Fruit fly (Drosophila melanogaster): ENCODE data around the gene CG32262.
A peak's percentile ranks its signal among the peaks of the same experiment; 100 is the strongest.

Gene CG32262

dm6 chr3L:3771406-3771935, 38.5 kb downstream of the CG32262 start (continued):
- TF ChIP-seq ase (GFP tag; IDR thresholded peaks at IDR 0.05) = peak; percentile 74; the same call in 2 of the 3 replicates
- peak; percentile 49; the same call in 1 of the 2 replicates for TF ChIP-seq ara (GFP tag; IDR thresholded peaks at IDR 0.05)
- no peak for TF ChIP-seq HLH4C (GFP tag; IDR thresholded peaks at IDR 0.05; ENCODE audit: partially characterized antibody)
- TF ChIP-seq CG42726 (GFP tag; IDR thresholded peaks at IDR 0.05; ENCODE audit: partially characterized antibody) = no peak
- TF ChIP-seq Dek (tag; optimal IDR thresholded peaks at IDR 0.05) = peak; percentile 82
- TF ChIP-seq CG12299 (tag; optimal IDR thresholded peaks at IDR 0.05) = peak; percentile 75
- TF ChIP-seq pita (GFP tag; optimal IDR thresholded peaks at IDR 0.05) = no peak
- peak; percentile 45 for TF ChIP-seq twi (tag; optimal IDR thresholded peaks at IDR 0.05)
- no peak for TF ChIP-seq prd (optimal IDR thresholded peaks at IDR 0.05)
- TF ChIP-seq prd (GFP tag; IDR thresholded peaks at IDR 0.05) = peak; percentile 83
- TF ChIP-seq CG32767 (GFP tag; IDR thresholded peaks at IDR 0.05) = peak; percentile 75
- peak; percentile 82 for TF ChIP-seq CG11504 (tag; optimal IDR thresholded peaks at IDR 0.05)
- TF ChIP-seq chif (GFP tag; optimal IDR thresholded peaks at IDR 0.05) = no peak
- peak; percentile 65 for TF ChIP-seq CG31441 (GFP tag; IDR thresholded peaks at IDR 0.05)
- peak; percentile 81; the same call in 2 of the 3 replicates for TF ChIP-seq CG34422 (GFP tag; IDR thresholded peaks at IDR 0.05)
- TF ChIP-seq Fer1 (GFP tag; optimal IDR thresholded peaks at IDR 0.05) = peak; percentile 82
- TF ChIP-seq CG3065 (GFP tag; optimal IDR thresholded peaks at IDR 0.05) = no peak
- TF ChIP-seq gcm (GFP tag; optimal IDR thresholded peaks at IDR 0.05) = peak; percentile 62
- peak; percentile 41 for TF ChIP-seq sqz (GFP tag; optimal IDR thresholded peaks at IDR 0.05)
- no peak for TF ChIP-seq HmgD (GFP tag; optimal IDR thresholded peaks at IDR 0.05)
- 0 out of 2 replicates have a peak, but pooled peaks have one; percentile 11 for TF ChIP-seq dati (GFP tag; IDR thresholded peaks at IDR 0.05)
- no peak for TF ChIP-seq hb (GFP tag; IDR thresholded peaks at IDR 0.05; ENCODE audit: partially characterized antibody)
- peak; percentile 80 for TF ChIP-seq CG13296 (GFP tag; optimal IDR thresholded peaks at IDR 0.05)
- no peak for TF ChIP-seq CG3726 (GFP tag; IDR thresholded peaks at IDR 0.05)
- TF ChIP-seq Rfx (GFP tag; IDR thresholded peaks at IDR 0.05) = peak; percentile 94
- peak; percentile 50 for TF ChIP-seq Deaf1 (tag; optimal IDR thresholded peaks at IDR 0.05)
- TF ChIP-seq Gsc (GFP tag; IDR thresholded peaks at IDR 0.05) = no peak
- peak; percentile 46 for TF ChIP-seq oc (tag; optimal IDR thresholded peaks at IDR 0.05)
- peak; percentile 84 for TF ChIP-seq Nf-YA (GFP tag; IDR thresholded peaks at IDR 0.05)
- no peak for TF ChIP-seq CG10959 (GFP tag; IDR thresholded peaks at IDR 0.05)
- peak; percentile 81 for TF ChIP-seq dmrt99B (tag; optimal IDR thresholded peaks at IDR 0.05)
- TF ChIP-seq CG9817 (tag; optimal IDR thresholded peaks at IDR 0.05) = peak; percentile 78
- TF ChIP-seq CG31388 (GFP tag; optimal IDR thresholded peaks at IDR 0.05) = no peak
- TF ChIP-seq Xbp1 (GFP tag; optimal IDR thresholded peaks at IDR 0.05) = peak; percentile 68
- TF ChIP-seq CG2120 (GFP tag; optimal IDR thresholded peaks at IDR 0.05) = peak; percentile 67
- peak; percentile 86 for TF ChIP-seq CG11695 (GFP tag; IDR thresholded peaks at IDR 0.05)
- TF ChIP-seq bowl (GFP tag; IDR thresholded peaks at IDR 0.05) = no peak
- peak in 1 of 2 experiments; percentile 69 for TF ChIP-seq dpn (GFP tag; optimal IDR thresholded peaks at IDR 0.05)
- no peak for TF ChIP-seq CG14965 (GFP tag; optimal IDR thresholded peaks at IDR 0.05; ENCODE audit: borderline replicate concordance)
- peak; percentile 63 for TF ChIP-seq HHEX (GFP tag; optimal IDR thresholded peaks at IDR 0.05)
- peak; percentile 28 for TF ChIP-seq CG4854 (GFP tag; optimal IDR thresholded peaks at IDR 0.05)
- no peak for TF ChIP-seq CG2129 (GFP tag; IDR thresholded peaks at IDR 0.05; ENCODE audit: partially characterized antibody)
- TF ChIP-seq chinmo (GFP tag; IDR thresholded peaks at IDR 0.05; ENCODE audit: partially characterized antibody) = peak; percentile 98
- peak; percentile 16 for TF ChIP-seq CG3995 (GFP tag; optimal IDR thresholded peaks at IDR 0.05)
- TF ChIP-seq MTF-1 (GFP tag; optimal IDR thresholded peaks at IDR 0.05; ENCODE audit: borderline replicate concordance) = no peak
- no peak for TF ChIP-seq CG2199 (GFP tag; IDR thresholded peaks at IDR 0.05)
- TF ChIP-seq Doc3 (GFP tag; IDR thresholded peaks at IDR 0.05; ENCODE audit: partially characterized antibody) = no peak
- TF ChIP-seq H15 (GFP tag; IDR thresholded peaks at IDR 0.05) = peak; percentile 73; the same call in 2 of the 3 replicates
- peak; percentile 73 for TF ChIP-seq CG11696 (GFP tag; IDR thresholded peaks at IDR 0.05)
- peak; percentile 75 for TF ChIP-seq CG6272 (GFP tag; IDR thresholded peaks at IDR 0.05)
